Worm (Caenorhabditis elegans): ENCODE measurements around the gene Y54G2A.13.

The Y54G2A.13 gene

ce11 chrIV:2773382-2773979 lies 46.1 kb downstream of the Y54G2A.13 start:
- TF ChIP-seq klf-2 (GFP tag; conservative IDR thresholded peaks at IDR 0.05) = no peak
- no peak for TF ChIP-seq ztf-23 (GFP tag; IDR thresholded peaks at IDR 0.05)
- no peak for TF ChIP-seq flt-1 (GFP tag; IDR thresholded peaks at IDR 0.05)
- no peak for TF ChIP-seq med-1 (GFP tag; optimal IDR thresholded peaks at IDR 0.05; ENCODE audit: insufficient read depth)
- TF ChIP-seq cog-1 (tag; optimal IDR thresholded peaks at IDR 0.05) = no peak
- no peak for TF ChIP-seq ztf-29 (GFP tag; IDR thresholded peaks at IDR 0.05)
- no peak for TF ChIP-seq T22C8.4 (GFP tag; IDR thresholded peaks at IDR 0.05)
- no peak for TF ChIP-seq ref-1 (GFP tag; conservative IDR thresholded peaks at IDR 0.05)
- no peak for TF ChIP-seq tab-1 (GFP tag; IDR thresholded peaks at IDR 0.05)

ce11 chrIV:2772209-2772851 lies 47.2 kb downstream of the Y54G2A.13 start:
- no peak for TF ChIP-seq ref-1 (GFP tag; conservative IDR thresholded peaks at IDR 0.05)
- TF ChIP-seq T22C8.4 (GFP tag; IDR thresholded peaks at IDR 0.05) = no peak
- no peak for TF ChIP-seq ztf-29 (GFP tag; IDR thresholded peaks at IDR 0.05)
- TF ChIP-seq ztf-23 (GFP tag; IDR thresholded peaks at IDR 0.05) = no peak
- no peak for TF ChIP-seq med-1 (GFP tag; optimal IDR thresholded peaks at IDR 0.05; ENCODE audit: insufficient read depth)
- no peak for TF ChIP-seq flt-1 (GFP tag; IDR thresholded peaks at IDR 0.05)
- TF ChIP-seq cog-1 (tag; optimal IDR thresholded peaks at IDR 0.05) = no peak
- TF ChIP-seq klf-2 (GFP tag; conservative IDR thresholded peaks at IDR 0.05) = no peak
- no peak for TF ChIP-seq tab-1 (GFP tag; IDR thresholded peaks at IDR 0.05)

- TF ChIP-seq flt-1 (GFP tag; IDR thresholded peaks at IDR 0.05) = no peak
These were observed 47.8 kb downstream of the Y54G2A.13 start, which contains the start of gene Y54G2A.11 for ce11 chrIV:2771692-2772091. Y54G2A.11 (minus strand) TSS chrIV:2771792.

- TF ChIP-seq T22C8.4 (GFP tag; IDR thresholded peaks at IDR 0.05) (no peak), flt-1 (GFP tag; IDR thresholded peaks at IDR 0.05) (no peak), med-1 (GFP tag; optimal IDR thresholded peaks at IDR 0.05; ENCODE audit: insufficient read depth) (no peak), klf-2 (GFP tag; conservative IDR thresholded peaks at IDR 0.05) (no peak), ref-1 (GFP tag; conservative IDR thresholded peaks at IDR 0.05) (no peak), tab-1 (GFP tag; IDR thresholded peaks at IDR 0.05) (no peak), cog-1 (tag; optimal IDR thresholded peaks at IDR 0.05) (no peak)
These were observed 48.7 kb downstream of the Y54G2A.13 start for ce11 chrIV:2770835-2771234.

ce11 chrIV:2770067-2770466 lies 49.5 kb downstream of the Y54G2A.13 start:
- TF ChIP-seq T22C8.4 (GFP tag; IDR thresholded peaks at IDR 0.05) (no peak), tab-1 (GFP tag; IDR thresholded peaks at IDR 0.05) (no peak), ztf-23 (GFP tag; IDR thresholded peaks at IDR 0.05) (no peak), klf-2 (GFP tag; conservative IDR thresholded peaks at IDR 0.05) (no peak), flt-1 (GFP tag; IDR thresholded peaks at IDR 0.05) (no peak), ztf-29 (GFP tag; IDR thresholded peaks at IDR 0.05) (no peak), med-1 (GFP tag; optimal IDR thresholded peaks at IDR 0.05; ENCODE audit: insufficient read depth) (no peak), ref-1 (GFP tag; conservative IDR thresholded peaks at IDR 0.05) (no peak), cog-1 (tag; optimal IDR thresholded peaks at IDR 0.05) (no peak)

- no peak for TF ChIP-seq T22C8.4 (GFP tag; IDR thresholded peaks at IDR 0.05)
- no peak for TF ChIP-seq cog-1 (tag; optimal IDR thresholded peaks at IDR 0.05)
- no peak for TF ChIP-seq ref-1 (GFP tag; conservative IDR thresholded peaks at IDR 0.05)
- no peak for TF ChIP-seq ztf-23 (GFP tag; IDR thresholded peaks at IDR 0.05)
These were observed 54.4 kb downstream of the Y54G2A.13 start for ce11 chrIV:2765048-2765708.
